Worm (Caenorhabditis elegans): ENCODE data around the gene ador-1.

DNA sequence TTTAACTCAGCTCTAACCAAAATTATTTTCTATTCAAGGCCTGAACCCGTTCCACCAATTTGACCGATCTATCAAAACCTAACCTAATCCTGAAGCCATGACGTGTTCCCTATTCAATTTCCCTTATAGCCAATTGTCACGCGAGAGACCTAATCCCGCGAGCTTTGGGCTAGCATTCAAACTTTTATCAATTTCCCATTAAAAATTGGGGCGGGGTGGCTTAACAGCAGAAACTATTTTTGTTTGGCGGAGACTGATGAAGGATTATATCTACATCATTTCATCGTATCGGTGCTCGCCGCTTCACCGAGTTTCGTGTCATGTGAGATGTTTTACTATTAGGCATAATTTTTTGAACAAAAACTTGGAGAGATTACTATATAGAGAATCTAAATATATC, 13.9 kb downstream of the ador-1 start:
- TF ChIP-seq egl-27 (tag; optimal IDR thresholded peaks at IDR 0.05) (no peak), ama-1 (optimal IDR thresholded peaks at IDR 0.05) (no peak), nhr-237 (tag; optimal IDR thresholded peaks at IDR 0.05) (no peak), nhr-25 (tag; optimal IDR thresholded peaks at IDR 0.05) (no peak)
